Fruit fly (Drosophila melanogaster): ENCODE results near the gene CG3222.

- TF ChIP-seq topi (GFP tag; optimal IDR thresholded peaks at IDR 0.05) (no peak), net (GFP tag; optimal IDR thresholded peaks at IDR 0.05) (peak; percentile 58), Eip78C (GFP tag) (peak; percentile 76), Lpt (GFP tag; optimal IDR thresholded peaks at IDR 0.05) (peak; percentile 75), CG16779 (tag; optimal IDR thresholded peaks at IDR 0.05) (peak; percentile 34), cyc (GFP tag; optimal IDR thresholded peaks at IDR 0.05) (no peak), CG4318 (GFP tag; optimal IDR thresholded peaks at IDR 0.05) (peak; percentile 80), eg (GFP tag; IDR thresholded peaks at IDR 0.05) (peak; percentile 87), CG11762 (GFP tag; optimal IDR thresholded peaks at IDR 0.05; ENCODE audit: insufficient read depth) (peak; percentile 1), fd59A (GFP tag; optimal IDR thresholded peaks at IDR 0.05) (no peak), svp (GFP tag) (no peak), CG11294 (GFP tag; IDR thresholded peaks at IDR 0.05) (peak; percentile 55)
Measured at dm6 chr3L:9566849-9567248, 31.9 kb upstream of the CG3222 start.

All from whole organism, prepupa.